Worm (Caenorhabditis elegans): ENCODE measurements around the gene act-2.

The act-2 gene

ce11 chrV:11123817-11124337, 45.9 kb upstream of the act-2 start, which contains the start of the genes atp-5 and lmtr-3 (continued):
- TF ChIP-seq F22D6.2 (tag; optimal IDR thresholded peaks at IDR 0.05) (no peak), ceh-27 (GFP tag; optimal IDR thresholded peaks at IDR 0.05) (peak; percentile 89), attf-6 (GFP tag; IDR thresholded peaks at IDR 0.05) (no peak), Y95B8A.8 (GFP tag; IDR thresholded peaks at IDR 0.05) (no peak), die-1 (tag; optimal IDR thresholded peaks at IDR 0.05) (no peak), ceh-91 (GFP tag; IDR thresholded peaks at IDR 0.05) (peak; percentile 56), F52B5.7 (tag; optimal IDR thresholded peaks at IDR 0.05) (no peak), gei-17 (GFP tag; optimal IDR thresholded peaks at IDR 0.05) (no peak)

- TF ChIP-seq F57C9.4 (tag; optimal IDR thresholded peaks at IDR 0.05) (no peak), die-1 (tag; optimal IDR thresholded peaks at IDR 0.05) (no peak), madf-6 (GFP tag; IDR thresholded peaks at IDR 0.05) (peak; percentile 20; the same call in 1 of the 2 replicates), sptf-2 (GFP tag; optimal IDR thresholded peaks at IDR 0.05) (no peak), ztf-18 (tag; optimal IDR thresholded peaks at IDR 0.05) (no peak), egl-44 (GFP tag; IDR thresholded peaks at IDR 0.05) (no peak), ztf-22 (GFP tag; optimal IDR thresholded peaks at IDR 0.05) (no peak), ztf-25 (GFP tag; IDR thresholded peaks at IDR 0.05) (no peak), ceh-40 (GFP tag; IDR thresholded peaks at IDR 0.05) (no peak), ceh-91 (GFP tag; IDR thresholded peaks at IDR 0.05) (no peak), rpc-1 (optimal IDR thresholded peaks at IDR 0.05) (no peak), rpc-1 (tag; optimal IDR thresholded peaks at IDR 0.05) (no peak), F49E8.2 (tag; optimal IDR thresholded peaks at IDR 0.05; ENCODE audit: insufficient read depth) (no peak), repo-1 (tag; optimal IDR thresholded peaks at IDR 0.05) (peak; percentile 77), T07F8.4 (tag; optimal IDR thresholded peaks at IDR 0.05) (no peak), athp-1 (tag; optimal IDR thresholded peaks at IDR 0.05) (no peak), F23B12.7 (tag; optimal IDR thresholded peaks at IDR 0.05; ENCODE audit: insufficient read depth) (no peak), madf-3 (GFP tag; IDR thresholded peaks at IDR 0.05) (no peak), dpl-1 (GFP tag; optimal IDR thresholded peaks at IDR 0.05) (no peak), B0019.2 (GFP tag; conservative IDR thresholded peaks at IDR 0.05) (no peak), F37B4.10 (GFP tag; IDR thresholded peaks at IDR 0.05) (no peak), nhr-120 (GFP tag; IDR thresholded peaks at IDR 0.05) (no peak), lsy-27 (tag; optimal IDR thresholded peaks at IDR 0.05; ENCODE audit: borderline replicate concordance, insufficient read depth) (no peak), ztf-3 (GFP tag; optimal IDR thresholded peaks at IDR 0.05) (no peak), bed-1 (GFP tag; IDR thresholded peaks at IDR 0.05) (no peak), B0035.1 (tag; optimal IDR thresholded peaks at IDR 0.05) (no peak), xnd-1 (tag; optimal IDR thresholded peaks at IDR 0.05) (no peak), tlf-1 (GFP tag; optimal IDR thresholded peaks at IDR 0.05) (peak; percentile 10), sea-2 (GFP tag; IDR thresholded peaks at IDR 0.05) (no peak), F39B2.1 (GFP tag; IDR thresholded peaks at IDR 0.05) (no peak), attf-6 (GFP tag; IDR thresholded peaks at IDR 0.05) (peak; percentile 58; the same call in 1 of the 2 replicates), let-607 (tag; optimal IDR thresholded peaks at IDR 0.05) (peak in 1 of 2 experiments; percentile 46), Y67H2A.10 (GFP tag; conservative IDR thresholded peaks at IDR 0.05) (no peak), F10E7.11 (tag; optimal IDR thresholded peaks at IDR 0.05) (peak; percentile 29), hsf-1 (GFP tag; IDR thresholded peaks at IDR 0.05) (0 out of 2 replicates have a peak, but pooled peaks have one; percentile 47), snpc-1.1 (tag; optimal IDR thresholded peaks at IDR 0.05; ENCODE audit: insufficient read depth) (no peak), ztf-6 (GFP tag; IDR thresholded peaks at IDR 0.05) (no peak), pbrm-1 (GFP tag; IDR thresholded peaks at IDR 0.05) (no peak; the same call in 1 of the 2 replicates), mxl-1 (tag; optimal IDR thresholded peaks at IDR 0.05) (no peak), pha-4 (tag; optimal IDR thresholded peaks at IDR 0.05) (no peak), nfyb-1 (GFP tag; IDR thresholded peaks at IDR 0.05) (peak; percentile 75), lin-35 (GFP tag; optimal IDR thresholded peaks at IDR 0.05) (peak in 1 of 3 experiments; percentile 48)
Measured at ce11 chrV:11122466-11122865, 44.5 kb upstream of the act-2 start, which contains the start of gene mboa-2. mboa-2 (minus strand) TSS chrV:11122493.

Measured in whole organism, young adult.